Fruit fly (Drosophila melanogaster) whole organism, adult: ENCODE data around the gene CG3436.

Experiments used
- CG11617 ChIP-seq: fragments of 200-800 bp; sonication (Bioruptor generic); optimal IDR thresholded peaks from 2 replicates; lab custom pipeline; 2017; ENCODE audit warnings: mild to moderate bottlenecking, missing biosample characterization, missing genetic modification reagents, missing genetic modification characterization
- CG12768 ChIP-seq: fragments of 200-800 bp; sonication (Bioruptor generic); optimal IDR thresholded peaks from 2 replicates; lab custom pipeline; 2017; ENCODE audit warnings: missing biosample characterization, missing genetic modification characterization, mild to moderate bottlenecking, moderate library complexity, missing genetic modification reagents
- CG14711 ChIP-seq: fragments of 200-800 bp; sonication (Bioruptor generic); optimal IDR thresholded peaks from 2 replicates; lab custom pipeline; 2018; ENCODE audit warnings: missing biosample characterization, mild to moderate bottlenecking, missing genetic modification characterization, moderate library complexity
- CG1620 ChIP-seq: fragments of 200-800 bp; sonication (Bioruptor generic); optimal IDR thresholded peaks from 2 replicates; lab custom pipeline; 2016; ENCODE audit warnings: missing biosample characterization, missing genetic modification characterization
- CG33017 ChIP-seq: fragments of 200-800 bp; sonication (Bioruptor generic); optimal IDR thresholded peaks from 2 replicates; lab custom pipeline; 2018; ENCODE audit warnings: missing biosample characterization, mild to moderate bottlenecking, missing genetic modification characterization, moderate library complexity
- CG5204 ChIP-seq: fragments of 200-800 bp; sonication (Bioruptor generic); optimal IDR thresholded peaks from 2 replicates; lab custom pipeline; 2016; ENCODE audit warnings: missing biosample characterization, missing genetic modification characterization
- CG7045 ChIP-seq: fragments of 200-800 bp; sonication (Bioruptor generic); optimal IDR thresholded peaks from 2 replicates; lab custom pipeline; 2017; ENCODE audit warnings: missing biosample characterization, mild to moderate bottlenecking, missing genetic modification characterization
- CG7101 ChIP-seq: fragments of 200-800 bp; sonication (Bioruptor generic); optimal IDR thresholded peaks from 2 replicates; lab custom pipeline; 2018; ENCODE audit warnings: missing biosample characterization, mild to moderate bottlenecking, missing genetic modification characterization, moderate library complexity
- Clk ChIP-seq: fragments of 200-800 bp; sonication (Bioruptor generic); optimal IDR thresholded peaks from 2 replicates; lab custom pipeline; 2017; ENCODE audit warnings: missing biosample characterization, missing genetic modification characterization
- Crg-1 ChIP-seq: fragments of 200-800 bp; sonication (Bioruptor generic); optimal IDR thresholded peaks from 2 replicates; lab custom pipeline; 2016; ENCODE audit warnings: missing biosample characterization, missing genetic modification characterization
- Hr96 ChIP-seq: fragments of 200-800 bp; sonication (Bioruptor generic); optimal IDR thresholded peaks from 2 replicates; lab custom pipeline; 2016; ENCODE audit warnings: missing biosample characterization, missing genetic modification characterization
- Mnt ChIP-seq: fragments of 200-800 bp; sonication (Bioruptor generic); optimal IDR thresholded peaks from 2 replicates; lab custom pipeline; 2016; ENCODE audit warnings: missing biosample characterization, mild to moderate bottlenecking, missing genetic modification characterization
- bab1 ChIP-seq: fragments of 200-800 bp; sonication (Bioruptor generic); optimal IDR thresholded peaks from 3 replicates; lab custom pipeline; 2019; ENCODE audit warnings: missing biosample characterization, mild to moderate bottlenecking, missing genetic modification characterization, moderate library complexity
- cic ChIP-seq: fragments of 200-800 bp; sonication (Bioruptor generic); optimal IDR thresholded peaks from 2 replicates; lab custom pipeline; 2017; ENCODE audit warnings: missing biosample characterization, mild to moderate bottlenecking, missing genetic modification characterization, moderate library complexity
- cnc ChIP-seq, 2 experiments: fragments of >200 bp; optimal IDR thresholded peaks; 2 replicates each; lab custom pipeline; 2017
- kay ChIP-seq: fragments of 200-800 bp; sonication (Bioruptor generic); peaks from one replicate; lab custom pipeline; 2016; ENCODE audit warnings: missing biosample characterization, missing genetic modification characterization, borderline replicate concordance
- ovo ChIP-seq: fragments of 200-800 bp; sonication (Bioruptor generic); optimal IDR thresholded peaks from 2 replicates; lab custom pipeline; 2016; ENCODE audit warnings: missing biosample characterization, missing genetic modification characterization
- pad ChIP-seq: fragments of 200-800 bp; sonication (Bioruptor generic); optimal IDR thresholded peaks from 3 replicates; lab custom pipeline; 2017; ENCODE audit warnings: missing biosample characterization, missing genetic modification characterization, mild to moderate bottlenecking, moderate library complexity, missing genetic modification reagents
- tj ChIP-seq: fragments of 200-800 bp; sonication (Bioruptor generic); optimal IDR thresholded peaks from 3 replicates; lab custom pipeline; 2017; ENCODE audit warnings: missing biosample characterization, mild to moderate bottlenecking, missing genetic modification characterization, moderate library complexity
- toe ChIP-seq: fragments of 200-800 bp; sonication (Bioruptor generic); optimal IDR thresholded peaks from 2 replicates; lab custom pipeline; 2016; ENCODE audit warnings: missing biosample characterization, missing genetic modification characterization

CG3436 gene

DNA sequence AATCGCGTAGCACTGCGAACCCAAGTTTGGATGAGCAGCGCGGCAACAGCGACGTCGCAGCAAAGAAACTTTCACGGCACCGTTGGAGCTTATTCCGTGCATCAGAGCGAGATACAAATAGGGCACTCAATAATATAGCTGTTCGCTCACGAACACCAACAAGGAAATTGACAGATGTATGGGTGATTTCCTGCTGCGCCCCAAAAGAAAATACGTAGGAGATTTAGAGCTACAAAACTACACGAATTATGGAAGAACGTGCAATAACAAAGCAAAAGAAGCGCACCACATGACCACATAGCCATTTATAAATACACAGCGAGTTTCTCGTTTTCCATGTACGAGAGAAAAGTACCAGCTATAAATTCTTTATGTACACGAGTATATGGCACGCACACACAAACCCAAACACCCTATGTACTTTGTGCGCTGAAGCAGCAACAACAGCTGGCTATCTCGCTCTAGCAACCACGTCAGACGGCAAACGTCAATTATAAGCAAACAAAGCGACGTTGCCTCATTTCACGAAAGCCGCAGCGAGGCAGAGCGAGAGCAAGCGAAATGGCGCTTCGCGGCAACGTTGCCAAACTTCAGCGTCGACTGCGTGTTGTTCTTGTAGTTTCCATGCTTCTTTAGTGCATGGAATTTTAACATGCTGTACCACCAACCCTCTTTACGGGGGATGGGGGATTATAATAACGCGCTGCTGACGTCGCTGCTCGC lies 5.8 kb downstream of the CG3436 start:
- peak; percentile 76 for TF ChIP-seq CG7045 (GFP tag; lab: Kevin White, UChicago)
- TF ChIP-seq pad (GFP tag; lab: Kevin White, UChicago), result peak; percentile 75
- TF ChIP-seq toe (GFP tag; lab: Kevin White, UChicago), result peak; percentile 94
- peak; percentile 88 for TF ChIP-seq CG7101 (tag; lab: Kevin White, UChicago)
- peak; percentile 96 for TF ChIP-seq ovo (GFP tag; lab: Kevin White, UChicago)
- TF ChIP-seq cic (GFP tag; lab: Kevin White, UChicago), result peak; percentile 98
- peak; percentile 82 for TF ChIP-seq CG33017 (tag; lab: Kevin White, UChicago)
- TF ChIP-seq bab1 (GFP tag; lab: Kevin White, UChicago), result peak; percentile 97
- no peak for TF ChIP-seq cnc (optimal IDR thresholded peaks at IDR 0.05; lab: Kevin White, UChicago)
- TF ChIP-seq CG5204, result peak; percentile 45
- TF ChIP-seq kay (GFP tag; lab: Kevin White, UChicago), result peak; percentile 100
- TF ChIP-seq CG1620, result no peak
- peak; percentile 86 for TF ChIP-seq tj (GFP tag; lab: Kevin White, UChicago)
- TF ChIP-seq Crg-1 (GFP tag; lab: Kevin White, UChicago), result peak; percentile 67
- peak; percentile 88 for TF ChIP-seq Hr96 (GFP tag; lab: Kevin White, UChicago)
- TF ChIP-seq Mnt (GFP tag; lab: Kevin White, UChicago), result peak; percentile 89
- TF ChIP-seq Clk (GFP tag; lab: Kevin White, UChicago), result peak; percentile 97
- peak; percentile 83 for TF ChIP-seq CG12768 (GFP tag; lab: Kevin White, UChicago)
- peak; percentile 80 for TF ChIP-seq CG11617 (GFP tag; lab: Kevin White, UChicago)
- TF ChIP-seq CG14711, result peak; percentile 65

DNA sequence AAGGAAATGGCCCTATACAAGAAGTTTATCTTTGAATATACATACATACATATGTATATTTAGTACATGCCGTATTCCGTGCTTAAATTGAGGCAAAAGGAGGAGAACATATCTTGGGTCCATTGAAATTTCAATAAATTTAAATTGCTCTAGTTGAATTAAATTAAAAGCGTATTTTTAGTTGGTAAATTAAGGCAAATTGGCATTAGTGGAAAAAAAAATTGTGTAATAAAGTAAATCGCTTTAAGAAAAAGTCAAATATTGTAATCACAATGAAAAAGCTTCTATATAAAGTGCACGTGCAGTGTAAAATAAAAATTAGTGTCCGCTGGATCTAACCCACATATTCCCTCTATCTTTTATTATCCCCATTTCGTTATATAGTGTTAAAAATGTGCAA lies 6.4 kb downstream of the CG3436 start:
- TF ChIP-seq Crg-1 (GFP tag; lab: Kevin White, UChicago) (no peak), Clk (GFP tag; lab: Kevin White, UChicago) (no peak), CG12768 (GFP tag; lab: Kevin White, UChicago) (no peak), CG1620 (no peak), CG33017 (tag; lab: Kevin White, UChicago) (no peak), CG7101 (tag; lab: Kevin White, UChicago) (no peak), Hr96 (GFP tag; lab: Kevin White, UChicago) (no peak), tj (GFP tag; lab: Kevin White, UChicago) (no peak), bab1 (GFP tag; lab: Kevin White, UChicago) (no peak), CG5204 (no peak), ovo (GFP tag; lab: Kevin White, UChicago) (no peak), pad (GFP tag; lab: Kevin White, UChicago) (no peak), toe (GFP tag; lab: Kevin White, UChicago) (no peak), Mnt (GFP tag; lab: Kevin White, UChicago) (no peak)

DNA sequence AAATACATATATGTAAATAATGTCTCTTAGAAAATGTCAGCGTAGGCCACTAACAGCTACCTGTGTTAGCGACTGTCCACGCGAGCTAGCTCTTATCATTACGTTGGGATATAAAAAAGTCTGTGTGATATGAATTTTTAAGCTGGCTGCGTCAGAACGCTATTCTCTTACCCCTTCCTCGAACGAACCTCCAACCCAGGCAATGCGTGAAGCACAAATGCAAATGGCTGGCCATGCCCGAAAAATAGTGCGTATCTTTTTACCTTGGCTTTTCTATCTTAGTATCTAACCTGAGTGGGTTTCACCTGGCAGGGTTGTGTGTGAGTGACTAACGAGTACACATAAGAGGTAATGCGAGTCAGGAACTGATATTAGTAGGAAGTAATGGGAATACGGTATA lies 7.4 kb downstream of the CG3436 start:
- TF ChIP-seq cnc (optimal IDR thresholded peaks at IDR 0.05; lab: Kevin White, UChicago), result no peak
- no peak for TF ChIP-seq bab1 (GFP tag; lab: Kevin White, UChicago)
- no peak for TF ChIP-seq CG12768 (GFP tag; lab: Kevin White, UChicago)
- no peak for TF ChIP-seq Crg-1 (GFP tag; lab: Kevin White, UChicago)
- no peak for TF ChIP-seq CG14711
- TF ChIP-seq CG7045 (GFP tag; lab: Kevin White, UChicago), result no peak
- no peak for TF ChIP-seq kay (GFP tag; lab: Kevin White, UChicago)
- no peak for TF ChIP-seq toe (GFP tag; lab: Kevin White, UChicago)
- no peak for TF ChIP-seq CG33017 (tag; lab: Kevin White, UChicago)
- no peak for TF ChIP-seq ovo (GFP tag; lab: Kevin White, UChicago)
- TF ChIP-seq cic (GFP tag; lab: Kevin White, UChicago), result no peak
- TF ChIP-seq pad (GFP tag; lab: Kevin White, UChicago), result no peak
- TF ChIP-seq Hr96 (GFP tag; lab: Kevin White, UChicago), result no peak
- TF ChIP-seq Clk (GFP tag; lab: Kevin White, UChicago), result no peak
- TF ChIP-seq tj (GFP tag; lab: Kevin White, UChicago), result no peak
- TF ChIP-seq CG7101 (tag; lab: Kevin White, UChicago), result no peak
- no peak for TF ChIP-seq CG1620

DNA sequence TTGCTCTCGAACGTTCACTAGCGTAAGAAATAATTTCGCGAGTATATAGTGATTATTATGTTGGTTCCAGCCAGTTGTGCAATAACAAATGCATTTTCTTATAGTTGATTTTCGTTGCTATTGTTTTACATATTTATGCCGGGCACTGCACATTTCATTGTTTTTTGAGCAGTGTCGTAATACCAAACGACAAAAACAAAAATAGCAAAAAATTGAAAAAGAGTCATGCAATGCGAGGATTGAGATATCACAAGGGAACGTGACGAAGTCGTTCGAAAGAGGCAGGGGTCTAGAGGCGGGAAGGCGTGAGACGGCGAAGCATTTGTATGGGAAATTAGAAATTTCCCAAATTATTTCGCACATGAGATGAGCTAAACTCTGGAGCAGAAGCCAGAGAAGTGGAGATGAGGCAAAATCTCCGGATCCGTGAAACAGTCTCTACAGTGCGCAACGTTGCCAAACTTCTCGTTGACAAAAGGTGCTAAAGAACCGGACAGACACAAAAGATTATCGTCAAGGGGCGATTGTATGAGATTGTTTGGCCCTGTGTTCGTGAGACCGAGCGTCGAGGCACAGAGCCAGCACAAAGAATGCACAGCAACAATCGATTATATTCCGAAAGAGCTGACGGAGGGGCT lies 9.5 kb downstream of the CG3436 start:
- TF ChIP-seq tj (GFP tag; lab: Kevin White, UChicago) (peak; percentile 59), CG7045 (GFP tag; lab: Kevin White, UChicago) (no peak), bab1 (GFP tag; lab: Kevin White, UChicago) (no peak)

DNA sequence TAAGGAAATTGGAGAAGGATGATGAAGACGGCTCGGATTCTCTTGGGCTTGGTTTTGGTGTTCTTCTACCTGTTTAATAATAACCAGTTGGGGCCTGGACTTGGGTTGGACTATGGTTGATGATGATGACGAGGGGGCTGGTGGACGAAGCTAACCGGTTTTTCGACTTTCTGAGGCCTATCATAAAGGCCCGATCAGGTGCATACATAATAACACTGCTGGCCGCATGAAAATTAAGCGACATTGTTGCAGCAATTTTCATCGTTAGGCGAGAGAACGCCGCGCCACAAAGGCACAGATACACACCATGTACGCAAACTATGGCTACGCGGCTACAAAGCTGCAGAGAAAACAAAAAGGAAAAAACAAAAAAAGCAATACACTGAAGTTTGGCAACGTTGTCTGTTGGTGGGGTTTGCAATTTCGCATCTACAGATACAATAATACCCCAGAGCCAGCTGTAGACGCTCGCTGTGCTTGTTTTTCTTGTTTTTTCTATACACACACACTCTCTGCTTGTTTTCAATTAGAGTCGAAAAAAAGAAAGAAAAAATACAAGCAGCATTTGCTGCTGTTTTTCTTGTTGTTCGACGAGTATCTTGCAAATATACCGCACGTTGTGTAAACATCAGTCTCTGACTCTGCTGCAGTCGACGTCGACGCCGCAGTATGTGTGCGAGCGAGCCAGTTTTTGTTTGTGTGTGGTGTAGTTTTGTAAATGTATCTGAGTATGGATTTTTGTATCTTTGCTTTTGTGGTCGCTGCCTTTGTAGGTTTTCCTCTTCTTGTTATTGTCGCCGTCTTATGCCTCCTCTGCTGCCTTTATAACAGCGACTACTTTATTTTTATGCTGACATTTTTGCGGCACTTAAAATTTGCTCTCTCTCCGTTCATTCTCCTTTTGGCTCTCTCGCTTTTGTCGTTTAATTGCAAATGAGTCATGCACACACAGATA lies 10.6 kb downstream of the CG3436 start:
- peak; percentile 97 for TF ChIP-seq toe (GFP tag; lab: Kevin White, UChicago)
- peak; percentile 100 for TF ChIP-seq CG12768 (GFP tag; lab: Kevin White, UChicago)
- peak; percentile 98 for TF ChIP-seq Mnt (GFP tag; lab: Kevin White, UChicago)
- TF ChIP-seq kay (GFP tag; lab: Kevin White, UChicago), result peak; percentile 100
- TF ChIP-seq CG33017 (tag; lab: Kevin White, UChicago), result peak; percentile 98
- TF ChIP-seq cnc (optimal IDR thresholded peaks at IDR 0.05; lab: Kevin White, UChicago), result no peak
- peak; percentile 86 for TF ChIP-seq CG14711
- TF ChIP-seq Crg-1 (GFP tag; lab: Kevin White, UChicago), result peak; percentile 95
- peak; percentile 98 for TF ChIP-seq bab1 (GFP tag; lab: Kevin White, UChicago)
- peak; percentile 99 for TF ChIP-seq tj (GFP tag; lab: Kevin White, UChicago)
- peak; percentile 100 for TF ChIP-seq Clk (GFP tag; lab: Kevin White, UChicago)
- peak; percentile 99 for TF ChIP-seq CG7045 (GFP tag; lab: Kevin White, UChicago)
- peak; percentile 100 for TF ChIP-seq cic (GFP tag; lab: Kevin White, UChicago)
- peak; percentile 83 for TF ChIP-seq CG1620
- TF ChIP-seq ovo (GFP tag; lab: Kevin White, UChicago), result peak; percentile 99
- peak; percentile 96 for TF ChIP-seq CG7101 (tag; lab: Kevin White, UChicago)
- peak; percentile 91 for TF ChIP-seq pad (GFP tag; lab: Kevin White, UChicago)
- TF ChIP-seq CG11617 (GFP tag; lab: Kevin White, UChicago), result peak; percentile 100
- TF ChIP-seq Hr96 (GFP tag; lab: Kevin White, UChicago), result peak; percentile 95
- peak; percentile 95 for TF ChIP-seq CG5204
